Worm (Caenorhabditis elegans) whole organism, L3 larva: ENCODE measurements around the gene Y53F4B.12.
"Not testable (repeated sequence)": the region's sequence is repeated elsewhere in the genome, so short reads cannot be mapped to it uniquely, and the experiment has no call there.

Source experiments
- R02D3.7 ChIP-seq: fragments of 150-350 bp; optimal IDR thresholded peaks from 2 replicates; lab custom pipeline; 2014; ENCODE audit warnings: missing biosample characterization, missing genetic modification characterization
- ZK546.5 ChIP-seq: sonication (generic microtip); optimal IDR thresholded peaks from 2 replicates; lab custom pipeline; 2017; ENCODE audit warnings: missing biosample characterization, missing genetic modification characterization
- ama-1 ChIP-seq: fragments of 150-350 bp; optimal IDR thresholded peaks from 2 replicates; lab custom pipeline; 2018
- ceh-16 ChIP-seq: sonication (generic microtip); optimal IDR thresholded peaks from 2 replicates; lab custom pipeline; 2017; ENCODE audit warnings: missing biosample characterization, missing genetic modification characterization
- ceh-28 ChIP-seq: fragments of 150-350 bp; optimal IDR thresholded peaks from 2 replicates; lab custom pipeline; 2014; ENCODE audit warnings: missing biosample characterization, missing genetic modification reagents, missing genetic modification characterization
- ceh-82 ChIP-seq: fragments of 150-350 bp; optimal IDR thresholded peaks from 2 replicates; lab custom pipeline; 2014; ENCODE audit warnings: missing biosample characterization, missing genetic modification characterization
- egl-27 ChIP-seq: sonication (generic microtip); optimal IDR thresholded peaks from 4 replicates; lab custom pipeline; 2017; ENCODE audit warnings: missing biosample characterization, missing genetic modification reagents, missing genetic modification characterization
- egl-5 ChIP-seq: fragments of 150-350 bp; optimal IDR thresholded peaks from 2 replicates; lab custom pipeline; 2017; ENCODE audit warnings: missing biosample characterization, missing genetic modification reagents, missing genetic modification characterization, inconsistent platforms
- elt-1 ChIP-seq: fragments of 150-350 bp; optimal IDR thresholded peaks from 2 replicates; lab custom pipeline; 2014; ENCODE audit warnings: missing biosample characterization, missing genetic modification characterization
- elt-2 ChIP-seq: sonication (generic microtip); optimal IDR thresholded peaks from 2 replicates; lab custom pipeline; 2016; ENCODE audit warnings: missing genetic modification reagents, mild to moderate bottlenecking, missing genetic modification characterization, missing compliant biosample characterization
- fkh-10 ChIP-seq: sonication (generic microtip); optimal IDR thresholded peaks from 2 replicates; lab custom pipeline; 2017; ENCODE audit warnings: missing biosample characterization, missing genetic modification reagents, missing genetic modification characterization
- fkh-2 ChIP-seq: fragments of 150-350 bp; optimal IDR thresholded peaks from 2 replicates; lab custom pipeline; 2014; ENCODE audit warnings: missing biosample characterization, missing genetic modification reagents, missing genetic modification characterization
- fos-1 ChIP-seq: fragments of 150-350 bp; optimal IDR thresholded peaks from 2 replicates; lab custom pipeline; 2014; ENCODE audit warnings: missing biosample characterization, missing genetic modification characterization
- hmg-11 ChIP-seq: sonication (generic microtip); optimal IDR thresholded peaks from 2 replicates; lab custom pipeline; 2016; ENCODE audit warnings: missing genetic modification characterization, missing compliant biosample characterization
- jun-1 ChIP-seq: fragments of 150-350 bp; optimal IDR thresholded peaks from 2 replicates; lab custom pipeline; 2014; ENCODE audit warnings: missing biosample characterization, missing genetic modification reagents, missing genetic modification characterization
- lin-15B ChIP-seq: fragments of 150-350 bp; optimal IDR thresholded peaks from 2 replicates; lab custom pipeline; 2014; ENCODE audit warnings: missing biosample characterization, missing genetic modification characterization
- lin-39 ChIP-seq: fragments of 150-350 bp; optimal IDR thresholded peaks from 2 replicates; lab custom pipeline; 2018; ENCODE audit warnings: missing biosample characterization, missing genetic modification reagents, missing genetic modification characterization
- mdl-1 ChIP-seq: fragments of 150-350 bp; optimal IDR thresholded peaks from 2 replicates; lab custom pipeline; 2014; ENCODE audit warnings: missing biosample characterization, missing genetic modification characterization
- nhr-237 ChIP-seq: fragments of 150-350 bp; optimal IDR thresholded peaks from 2 replicates; lab custom pipeline; 2014; ENCODE audit warnings: missing biosample characterization, missing genetic modification characterization
- nhr-28 ChIP-seq: fragments of 150-350 bp; optimal IDR thresholded peaks from 2 replicates; lab custom pipeline; 2014; ENCODE audit warnings: missing biosample characterization, missing genetic modification characterization
- nhr-43 ChIP-seq: sonication (generic microtip); optimal IDR thresholded peaks from 2 replicates; lab custom pipeline; 2016; ENCODE audit warnings: mild to moderate bottlenecking, missing genetic modification characterization, missing compliant biosample characterization; ENCODE audit not compliant: poor library complexity, severe bottlenecking
- nhr-77 ChIP-seq: fragments of 150-350 bp; optimal IDR thresholded peaks from 2 replicates; lab custom pipeline; 2014; ENCODE audit warnings: missing biosample characterization, missing genetic modification characterization
- sea-2 ChIP-seq: fragments of 150-350 bp; sonication (generic microtip); optimal IDR thresholded peaks from 4 replicates; lab custom pipeline; 2014; ENCODE audit warnings: missing biosample characterization, missing genetic modification reagents, missing genetic modification characterization
- skn-1 ChIP-seq: fragments of 150-350 bp; optimal IDR thresholded peaks from 2 replicates; lab custom pipeline; 2014; ENCODE audit warnings: missing biosample characterization, missing genetic modification characterization
- snpc-4 ChIP-seq: fragments of 150-350 bp; optimal IDR thresholded peaks from 2 replicates; lab custom pipeline; 2014; ENCODE audit warnings: missing biosample characterization, missing genetic modification characterization
- unc-39 ChIP-seq: sonication (generic microtip); optimal IDR thresholded peaks from 4 replicates; lab custom pipeline; 2017; ENCODE audit warnings: missing biosample characterization, missing genetic modification characterization
- unc-62 ChIP-seq: fragments of 150-350 bp; sonication (generic microtip); optimal IDR thresholded peaks from 4 replicates; lab custom pipeline; 2014; ENCODE audit warnings: missing biosample characterization, missing genetic modification reagents, missing genetic modification characterization
- zag-1 ChIP-seq: fragments of 150-350 bp; optimal IDR thresholded peaks from 2 replicates; lab custom pipeline; 2014; ENCODE audit warnings: missing biosample characterization, missing genetic modification characterization
- ztf-11 ChIP-seq: fragments of 150-350 bp; optimal IDR thresholded peaks from 2 replicates; lab custom pipeline; 2014; ENCODE audit warnings: missing biosample characterization, missing genetic modification characterization
- ztf-4 ChIP-seq: fragments of 150-350 bp; optimal IDR thresholded peaks from 2 replicates; lab custom pipeline; 2014; ENCODE audit warnings: missing biosample characterization, missing genetic modification characterization

Gene Y53F4B.12

ce11 chrII:14992598-14992997 lies 26.4 kb upstream of the Y53F4B.12 start, which contains the start of gene Y53F4B.7:
TSS of gene Y53F4B.7 (plus strand) at chrII:14992898.
- not testable (repeated sequence) for TF ChIP-seq unc-62 (GFP tag; lab: Kevin White, UChicago); egl-27 (tag; lab: Kevin White, UChicago); ztf-4 (tag; lab: Kevin White, UChicago)

ce11 chrII:15003410-15003809 lies 15.6 kb upstream of the Y53F4B.12 start, which contains the start of gene Y53F4B.10:
TSS of gene Y53F4B.10 (minus strand) at chrII:15003510.
- no peak for TF ChIP-seq skn-1 (tag; lab: Kevin White, UChicago)
- TF ChIP-seq egl-5 (tag; lab: Kevin White, UChicago), result no peak
- TF ChIP-seq elt-1, result no peak
- TF ChIP-seq egl-27 (tag; lab: Kevin White, UChicago), result no peak
- TF ChIP-seq lin-39, result no peak
- no peak for TF ChIP-seq sea-2 (GFP tag; lab: Kevin White, UChicago)
- TF ChIP-seq ztf-11 (tag; lab: Kevin White, UChicago), result no peak
- TF ChIP-seq ceh-28 (tag; lab: Kevin White, UChicago), result no peak
- TF ChIP-seq hmg-11 (tag; lab: Kevin White, UChicago), result no peak
- TF ChIP-seq nhr-43 (tag; lab: Kevin White, UChicago), result no peak
- no peak for TF ChIP-seq ZK546.5 (tag; lab: Kevin White, UChicago)
- TF ChIP-seq jun-1 (tag; lab: Kevin White, UChicago), result no peak
- no peak for TF ChIP-seq snpc-4 (tag; lab: Kevin White, UChicago)
- TF ChIP-seq nhr-28, result no peak
- TF ChIP-seq ama-1 (lab: Kevin White, UChicago), result no peak
- TF ChIP-seq fos-1 (tag; lab: Kevin White, UChicago), result no peak
- no peak for TF ChIP-seq ceh-82 (tag; lab: Kevin White, UChicago)

ce11 chrII:15004538-15004937 lies 14.5 kb upstream of the Y53F4B.12 start:
- no peak for TF ChIP-seq snpc-4 (tag; lab: Kevin White, UChicago)
- peak; percentile 36 for TF ChIP-seq R02D3.7
- TF ChIP-seq lin-15B (tag; lab: Kevin White, UChicago), result peak; percentile 34

- TF ChIP-seq ZK546.5 (tag; lab: Kevin White, UChicago), result no peak
- no peak for TF ChIP-seq ztf-4 (tag; lab: Kevin White, UChicago)
- no peak for TF ChIP-seq mdl-1 (tag; lab: Kevin White, UChicago)
- no peak for TF ChIP-seq ceh-82 (tag; lab: Kevin White, UChicago)
- no peak for TF ChIP-seq nhr-237 (tag; lab: Kevin White, UChicago)
- no peak for TF ChIP-seq fkh-2 (tag; lab: Kevin White, UChicago)
- TF ChIP-seq unc-39, result no peak
- TF ChIP-seq nhr-43 (tag; lab: Kevin White, UChicago), result no peak
- TF ChIP-seq zag-1 (tag; lab: Kevin White, UChicago), result no peak
- TF ChIP-seq ceh-16 (tag; lab: Kevin White, UChicago), result no peak
- no peak for TF ChIP-seq fkh-10
- no peak for TF ChIP-seq elt-2 (tag; lab: Kevin White, UChicago)
- TF ChIP-seq nhr-77 (tag; lab: Kevin White, UChicago), result no peak
Observed at ce11 chrII:15005118-15005517, 13.9 kb upstream of the Y53F4B.12 start.

- TF ChIP-seq nhr-43 (tag; lab: Kevin White, UChicago), result no peak
- TF ChIP-seq mdl-1 (tag; lab: Kevin White, UChicago), result no peak
- TF ChIP-seq fkh-2 (tag; lab: Kevin White, UChicago), result no peak
Observed at ce11 chrII:15008481-15009057, 10.5 kb upstream of the Y53F4B.12 start.
